Fruit fly (Drosophila melanogaster) whole organism, embryonic: ENCODE data around the gene CG17168.
A peak's percentile ranks its signal among the peaks of the same experiment; 100 is the strongest.

Experiments used
- Bteb2 ChIP-seq: fragments of 200-800 bp; sonication (Bioruptor generic); optimal IDR thresholded peaks from 2 replicates; lab custom pipeline; 2016; ENCODE audit warnings: missing biosample characterization, missing genetic modification characterization
- CG10147 ChIP-seq: fragments of 200-800 bp; sonication (Bioruptor generic); optimal IDR thresholded peaks from 2 replicates; lab custom pipeline; 2019; ENCODE audit warnings: missing biosample characterization, mild to moderate bottlenecking, missing genetic modification characterization, moderate library complexity
- CG10979 ChIP-seq: fragments of 200-800 bp; sonication (Bioruptor generic); optimal IDR thresholded peaks from 2 replicates; lab custom pipeline; 2018; ENCODE audit warnings: missing biosample characterization, mild to moderate bottlenecking, missing genetic modification characterization, moderate library complexity
- CG13775 ChIP-seq: fragments of 200-800 bp; sonication (Bioruptor generic); optimal IDR thresholded peaks from 3 replicates; lab custom pipeline; 2017; ENCODE audit warnings: missing biosample characterization, mild to moderate bottlenecking, missing genetic modification characterization
- CG14050 ChIP-seq: fragments of 200-800 bp; sonication (Bioruptor generic); IDR thresholded peaks from 3 replicates; pipeline ENCODE4 v1.3.6; 2022; ENCODE audit warnings: missing biosample characterization, missing genetic modification characterization
- CG14860 ChIP-seq: fragments of 200-800 bp; sonication (Bioruptor generic); IDR thresholded peaks from 3 replicates; pipeline ENCODE4 v1.3.6; 2022; ENCODE audit warnings: missing biosample characterization, missing genetic modification characterization; ENCODE audit not compliant: partially characterized antibody
- CG15011 ChIP-seq: fragments of 200-800 bp; sonication (Bioruptor generic); optimal IDR thresholded peaks from 3 replicates; lab custom pipeline; 2018; ENCODE audit warnings: missing biosample characterization, mild to moderate bottlenecking, missing genetic modification characterization
- CG15696 ChIP-seq: fragments of 200-800 bp; sonication (Bioruptor generic); optimal IDR thresholded peaks from 2 replicates; lab custom pipeline; 2019; ENCODE audit warnings: missing biosample characterization, mild to moderate bottlenecking, missing genetic modification characterization, moderate library complexity
- CG1602 ChIP-seq: fragments of 200-800 bp; sonication (Bioruptor generic); optimal IDR thresholded peaks from 3 replicates; lab custom pipeline; 2016; ENCODE audit warnings: missing biosample characterization, missing genetic modification characterization
- CG16863 ChIP-seq: fragments of 200-800 bp; sonication (Bioruptor generic); optimal IDR thresholded peaks from 3 replicates; lab custom pipeline; 2016; ENCODE audit warnings: missing biosample characterization, missing genetic modification characterization
- CG17361 ChIP-seq: fragments of 200-800 bp; sonication (Bioruptor generic); IDR thresholded peaks from 3 replicates; pipeline ENCODE4 v1.3.6; 2022; ENCODE audit warnings: missing biosample characterization, missing genetic modification characterization
- CG1832 ChIP-seq: fragments of 200-800 bp; sonication (Bioruptor generic); optimal IDR thresholded peaks from 2 replicates; lab custom pipeline; 2017; ENCODE audit warnings: missing biosample characterization, mild to moderate bottlenecking, missing genetic modification characterization, inconsistent platforms
- CG18476 ChIP-seq: fragments of 200-800 bp; sonication (Bioruptor generic); optimal IDR thresholded peaks from 2 replicates; lab custom pipeline; 2016; ENCODE audit warnings: missing biosample characterization, mild to moderate bottlenecking, missing genetic modification characterization
- CG18764 ChIP-seq: fragments of 200-800 bp; sonication (Bioruptor generic); optimal IDR thresholded peaks from 3 replicates; lab custom pipeline; 2016; ENCODE audit warnings: missing biosample characterization, missing genetic modification characterization
- CG2129 ChIP-seq: fragments of 200-800 bp; sonication (Bioruptor generic); IDR thresholded peaks from 2 replicates; pipeline ENCODE4 v1.3.6; 2022; ENCODE audit warnings: missing biosample characterization, missing genetic modification characterization; ENCODE audit not compliant: partially characterized antibody
- CG31224 ChIP-seq: fragments of 200-800 bp; sonication (Bioruptor generic); IDR thresholded peaks from 2 replicates; pipeline ENCODE4 v1.3.6; 2022; ENCODE audit warnings: missing biosample characterization, missing genetic modification characterization
- CG3726 ChIP-seq: fragments of 200-800 bp; sonication (Bioruptor generic); IDR thresholded peaks from 3 replicates; pipeline ENCODE4, ENCODE4 v1.3.6; 2022; ENCODE audit warnings: missing biosample characterization, missing genetic modification characterization
- CG5953 ChIP-seq: fragments of 200-800 bp; sonication (Bioruptor generic); IDR thresholded peaks from 2 replicates; pipeline ENCODE4 v1.3.6; 2022; ENCODE audit warnings: missing biosample characterization, missing genetic modification characterization
- CG6175 ChIP-seq: fragments of 200-800 bp; sonication (Bioruptor generic); IDR thresholded peaks from 3 replicates; pipeline ENCODE4 v1.3.6; 2022; ENCODE audit warnings: missing biosample characterization, missing genetic modification characterization
- CG9609 ChIP-seq: fragments of 200-800 bp; sonication (Bioruptor generic); optimal IDR thresholded peaks from 3 replicates; lab custom pipeline; 2016; ENCODE audit warnings: missing biosample characterization, missing genetic modification characterization
- CG9932 ChIP-seq: fragments of 200-800 bp; sonication (Bioruptor generic); IDR thresholded peaks from 2 replicates; pipeline ENCODE4 v1.3.6; 2022; ENCODE audit warnings: missing biosample characterization, missing genetic modification characterization
- Camta ChIP-seq: fragments of 200-800 bp; sonication (Bioruptor generic); optimal IDR thresholded peaks from 2 replicates; lab custom pipeline; 2016; ENCODE audit warnings: missing biosample characterization, missing genetic modification characterization
- E2f2 ChIP-seq: fragments of 200-800 bp; sonication (Bioruptor generic); IDR thresholded peaks from 2 replicates; pipeline ENCODE4 v1.3.6; 2022; ENCODE audit warnings: missing biosample characterization, missing genetic modification characterization
- Gsc ChIP-seq: fragments of 200-800 bp; sonication (Bioruptor generic); IDR thresholded peaks from 2 replicates; pipeline ENCODE4 v1.3.6; 2022; ENCODE audit warnings: missing biosample characterization, missing genetic modification characterization
- HHEX ChIP-seq: fragments of 200-800 bp; sonication (Bioruptor generic); optimal IDR thresholded peaks from 3 replicates; lab custom pipeline; 2017; ENCODE audit warnings: missing biosample characterization, mild to moderate bottlenecking, missing genetic modification characterization, missing genetic modification reagents
- Hand ChIP-seq: fragments of 200-800 bp; sonication (Bioruptor generic); optimal IDR thresholded peaks from 2 replicates; lab custom pipeline; 2017; ENCODE audit warnings: mild to moderate bottlenecking, missing biosample characterization, missing genetic modification reagents, missing genetic modification characterization
- MESR4 ChIP-seq: fragments of 200-800 bp; sonication (Bioruptor generic); optimal IDR thresholded peaks from 2 replicates; lab custom pipeline; 2018; ENCODE audit warnings: missing biosample characterization, mild to moderate bottlenecking, missing genetic modification characterization, moderate library complexity
- Mes4 ChIP-seq: fragments of 200-800 bp; sonication (Bioruptor generic); optimal IDR thresholded peaks from 2 replicates; lab custom pipeline; 2016; ENCODE audit warnings: missing biosample characterization, missing genetic modification characterization
- Nf-YB ChIP-seq: fragments of 200-800 bp; sonication (Bioruptor generic); optimal IDR thresholded peaks from 3 replicates; lab custom pipeline; 2019; ENCODE audit warnings: missing biosample characterization, mild to moderate bottlenecking, missing genetic modification characterization, moderate library complexity
- Opbp ChIP-seq: fragments of 200-800 bp; sonication (Bioruptor generic); IDR thresholded peaks from 3 replicates; pipeline ENCODE4 v1.3.6; 2022; ENCODE audit warnings: missing biosample characterization, missing genetic modification characterization; ENCODE audit not compliant: partially characterized antibody
- Pdp1 ChIP-seq, 2 experiments: fragments of 200-800 bp; sonication (Bioruptor generic); optimal IDR thresholded peaks; 3 replicates each; lab custom pipeline; 2016; ENCODE audit warnings: missing biosample characterization in 2 of 2, missing genetic modification characterization in 2 of 2, mild to moderate bottlenecking in 1 of 2, moderate library complexity in 1 of 2
- Xrp1 ChIP-seq: fragments of 200-800 bp; sonication (Bioruptor generic); IDR thresholded peaks from 2 replicates; pipeline ENCODE4 v1.3.6; 2022; ENCODE audit warnings: missing biosample characterization, missing genetic modification characterization
- ase ChIP-seq: fragments of 200-800 bp; sonication (Bioruptor generic); IDR thresholded peaks from 3 replicates; pipeline ENCODE4 v1.3.6; 2022; ENCODE audit warnings: missing biosample characterization, missing genetic modification characterization
- cg ChIP-seq: fragments of 200-800 bp; sonication (Bioruptor generic); optimal IDR thresholded peaks from 3 replicates; lab custom pipeline; 2019; ENCODE audit warnings: missing biosample characterization, mild to moderate bottlenecking, missing genetic modification characterization, moderate library complexity
- chif ChIP-seq, 2 experiments: fragments of 200-800 bp; sonication (Bioruptor generic); optimal IDR thresholded peaks; 3 replicates each; lab custom pipeline; 2016; ENCODE audit warnings: missing biosample characterization in 2 of 2, missing genetic modification characterization in 2 of 2
- croc ChIP-seq: fragments of 200-800 bp; sonication (Bioruptor generic); conservative IDR thresholded peaks from 3 replicates; pipeline ENCODE4 v1.3.6; 2022; ENCODE audit warnings: missing biosample characterization, missing genetic modification characterization
- crp ChIP-seq, 2 experiments: fragments of 200-800 bp; sonication (Bioruptor generic); optimal IDR thresholded peaks; 2 replicates in 1 of 2; 3 replicates in 1 of 2; lab custom pipeline; 2017; ENCODE audit warnings: missing biosample characterization in 2 of 2, missing genetic modification characterization in 2 of 2, mild to moderate bottlenecking in 1 of 2, moderate library complexity in 1 of 2
- da ChIP-seq: fragments of 200-800 bp; sonication (Bioruptor generic); optimal IDR thresholded peaks from 2 replicates; lab custom pipeline; 2016; ENCODE audit warnings: missing biosample characterization, missing genetic modification characterization
- dmrt99B ChIP-seq: fragments of 200-800 bp; sonication (Bioruptor generic); optimal IDR thresholded peaks from 2 replicates; lab custom pipeline; 2018; ENCODE audit warnings: missing biosample characterization, mild to moderate bottlenecking, missing genetic modification characterization, moderate library complexity
- eyg ChIP-seq: fragments of 200-800 bp; sonication (Bioruptor generic); optimal IDR thresholded peaks from 3 replicates; lab custom pipeline; 2016; ENCODE audit warnings: missing biosample characterization, missing genetic modification characterization
- insv ChIP-seq, 2 experiments: fragments of 200-800 bp; sonication (Bioruptor generic); optimal IDR thresholded peaks; 3 replicates each; lab custom pipeline; 2016 to 2018; ENCODE audit warnings: missing biosample characterization in 2 of 2, missing genetic modification characterization in 2 of 2
- inv ChIP-seq: fragments of 200-800 bp; sonication (Bioruptor generic); IDR thresholded peaks from 2 replicates; pipeline ENCODE4 v1.3.6; 2022; ENCODE audit warnings: missing biosample characterization, missing genetic modification characterization; ENCODE audit not compliant: partially characterized antibody
- lola ChIP-seq, 3 experiments: fragments of >200 bp in 2 of 3; fragments of 200-800 bp in 1 of 3; sonication (Bioruptor generic) in 1 of 3; optimal IDR thresholded peaks; 2 replicates each; lab custom pipeline; 2017 to 2019; ENCODE audit warnings: missing biosample characterization in 3 of 3, missing genetic modification characterization in 3 of 3, mild to moderate bottlenecking in 1 of 3, moderate library complexity in 1 of 3
- nau ChIP-seq: fragments of 200-800 bp; sonication (Bioruptor generic); optimal IDR thresholded peaks from 3 replicates; lab custom pipeline; 2017; ENCODE audit warnings: missing biosample characterization, mild to moderate bottlenecking, missing genetic modification characterization, missing genetic modification reagents
- otp ChIP-seq: fragments of 200-800 bp; sonication (Bioruptor generic); IDR thresholded peaks from 3 replicates; pipeline ENCODE4, ENCODE4 v1.3.6; 2022; ENCODE audit warnings: missing biosample characterization, missing genetic modification characterization
- row ChIP-seq: fragments of 200-800 bp; sonication (Bioruptor generic); IDR thresholded peaks from 3 replicates; pipeline ENCODE4 v1.3.6; 2022; ENCODE audit warnings: missing biosample characterization, missing genetic modification characterization
- schlank ChIP-seq: fragments of 200-800 bp; sonication (Bioruptor generic); optimal IDR thresholded peaks from 2 replicates; lab custom pipeline; 2018; ENCODE audit warnings: missing biosample characterization, mild to moderate bottlenecking, missing genetic modification characterization
- scrt ChIP-seq: fragments of 200-800 bp; sonication (Bioruptor generic); optimal IDR thresholded peaks from 2 replicates; lab custom pipeline; 2018; ENCODE audit warnings: missing biosample characterization, mild to moderate bottlenecking, missing genetic modification characterization, moderate library complexity
- tll ChIP-seq, 2 experiments: fragments of 200-800 bp in 1 of 2; fragments of >200 bp in 1 of 2; sonication (Bioruptor generic) in 1 of 2; optimal IDR thresholded peaks; 2 replicates each; lab custom pipeline; 2017 to 2019; ENCODE audit warnings: missing biosample characterization in 2 of 2, missing genetic modification characterization in 2 of 2, mild to moderate bottlenecking in 1 of 2, moderate library complexity in 1 of 2
- zf30C ChIP-seq: fragments of 200-800 bp; sonication (Bioruptor generic); optimal IDR thresholded peaks from 3 replicates; lab custom pipeline; 2018; ENCODE audit warnings: missing biosample characterization, mild to moderate bottlenecking, missing genetic modification characterization

CG17168 gene

dm6 chrX:23105692-23106091, 23.2 kb downstream of the CG17168 start, which contains the start of gene ATbp (continued):
- no peak for TF ChIP-seq CG13775
- peak; percentile 94 for TF ChIP-seq inv (GFP tag; lab: Robert Waterston, UW)
- TF ChIP-seq crp (GFP tag; optimal IDR thresholded peaks at IDR 0.05; lab: Kevin White, UChicago), result no peak
- no peak for TF ChIP-seq Gsc (GFP tag; lab: Robert Waterston, UW)
- TF ChIP-seq CG16863 (GFP tag; lab: Kevin White, UChicago), result no peak
- no peak for TF ChIP-seq CG31224 (GFP tag; lab: Robert Waterston, UW)
- no peak for TF ChIP-seq CG14050 (GFP tag; lab: Robert Waterston, UW)
- no peak for TF ChIP-seq Hand (GFP tag; lab: Kevin White, UChicago)
- no peak for TF ChIP-seq otp (GFP tag; lab: Robert Waterston, UW)
- no peak for TF ChIP-seq HHEX (GFP tag; lab: Kevin White, UChicago)
- TF ChIP-seq MESR4 (GFP tag; lab: Kevin White, UChicago), result no peak
- TF ChIP-seq CG9609 (GFP tag; lab: Kevin White, UChicago), result no peak
- no peak for TF ChIP-seq cg (GFP tag; lab: Kevin White, UChicago)
- TF ChIP-seq CG17361 (GFP tag; lab: Robert Waterston, UW), result 0 out of 3 replicates have a peak, but pooled peaks have one; percentile 28
- TF ChIP-seq CG10979 (tag; lab: Kevin White, UChicago), result no peak
- peak; percentile 96 for TF ChIP-seq CG14860 (GFP tag; lab: Robert Waterston, UW)
- 0 out of 2 replicates have a peak, but pooled peaks have one; percentile 22 for TF ChIP-seq E2f2 (GFP tag; lab: Robert Waterston, UW)
- TF ChIP-seq row (GFP tag; lab: Robert Waterston, UW), result peak; percentile 75
- TF ChIP-seq Nf-YB (GFP tag; lab: Kevin White, UChicago), result no peak
- peak; percentile 93 for TF ChIP-seq Opbp (GFP tag; lab: Robert Waterston, UW)
- TF ChIP-seq CG9932, result peak; percentile 56; the same call in 1 of the 2 replicates
- TF ChIP-seq zf30C, result no peak
- TF ChIP-seq CG10147, result no peak
- TF ChIP-seq CG15696 (tag; lab: Kevin White, UChicago), result no peak
- TF ChIP-seq CG1602 (GFP tag; lab: Kevin White, UChicago), result no peak
- no peak for TF ChIP-seq CG5953 (GFP tag; lab: Robert Waterston, UW)
- TF ChIP-seq CG18764 (GFP tag; lab: Kevin White, UChicago), result no peak
- no peak for TF ChIP-seq Mes4
- TF ChIP-seq Bteb2, result no peak
- TF ChIP-seq CG6175 (GFP tag; lab: Robert Waterston, UW), result no peak
- TF ChIP-seq CG1832, result no peak
- TF ChIP-seq ase (GFP tag; lab: Robert Waterston, UW), result no peak
- peak; percentile 83 for TF ChIP-seq CG2129 (GFP tag; lab: Robert Waterston, UW)
- TF ChIP-seq lola (GFP tag; optimal IDR thresholded peaks at IDR 0.05; lab: Kevin White, UChicago), result no peak
- TF ChIP-seq da (GFP tag; lab: Kevin White, UChicago), result no peak
- no peak for TF ChIP-seq CG18476 (GFP tag; lab: Kevin White, UChicago)
- TF ChIP-seq dmrt99B (tag; lab: Kevin White, UChicago), result no peak
- TF ChIP-seq Camta (GFP tag; lab: Kevin White, UChicago), result no peak
- TF ChIP-seq croc (GFP tag; lab: Robert Waterston, UW), result no peak
- TF ChIP-seq insv (GFP tag; optimal IDR thresholded peaks at IDR 0.05; lab: Kevin White, UChicago), result no peak
- TF ChIP-seq Pdp1 (GFP tag; optimal IDR thresholded peaks at IDR 0.05; lab: Kevin White, UChicago), result no peak
- TF ChIP-seq CG15011 (GFP tag; lab: Kevin White, UChicago), result no peak
- TF ChIP-seq eyg, result no peak
- TF ChIP-seq CG3726 (GFP tag; lab: Robert Waterston, UW), result no peak
- no peak for TF ChIP-seq nau (GFP tag; lab: Kevin White, UChicago)
- TF ChIP-seq scrt (GFP tag; lab: Kevin White, UChicago), result no peak
- TF ChIP-seq tll (GFP tag; optimal IDR thresholded peaks at IDR 0.05; lab: Kevin White, UChicago), result no peak
- no peak for TF ChIP-seq chif (GFP tag; optimal IDR thresholded peaks at IDR 0.05; lab: Kevin White, UChicago)
- no peak for TF ChIP-seq Xrp1 (GFP tag; lab: Robert Waterston, UW)
- no peak for TF ChIP-seq schlank
